Worm (Caenorhabditis elegans) whole organism, early embryonic: ENCODE results near the gene Y54G2A.13.

ENCODE experiments used
- F13C5.2 ChIP-seq: sonication (generic microtip); optimal IDR thresholded peaks from 2 replicates; lab custom pipeline; 2017; ENCODE audit warnings: mild to moderate bottlenecking, missing genetic modification characterization, inconsistent platforms, missing compliant biosample characterization
- aly-1 ChIP-seq: sonication (generic microtip); optimal IDR thresholded peaks from 2 replicates; lab custom pipeline; 2016; ENCODE audit warnings: missing genetic modification characterization, missing compliant biosample characterization
- ama-1 ChIP-seq: fragments of 150-350 bp; optimal IDR thresholded peaks from 2 replicates; lab custom pipeline; 2014
- ceh-13 ChIP-seq: fragments of 200-800 bp; sonication (Bioruptor generic); optimal IDR thresholded peaks from 2 replicates; lab custom pipeline; 2018; ENCODE audit warnings: mild to moderate bottlenecking, missing genetic modification characterization, missing compliant biosample characterization
- ceh-36 ChIP-seq: sonication (generic microtip); optimal IDR thresholded peaks from 2 replicates; lab custom pipeline; 2016; ENCODE audit warnings: missing genetic modification characterization, inconsistent platforms, missing compliant biosample characterization
- ets-7 ChIP-seq: sonication (generic microtip); optimal IDR thresholded peaks from 2 replicates; lab custom pipeline; 2016; ENCODE audit warnings: missing genotype, missing genetic modification characterization, missing compliant biosample characterization
- flt-1 ChIP-seq: fragments of 200-800 bp; sonication (Bioruptor generic); IDR thresholded peaks from 2 replicates; pipeline ENCODE4 v1.3.6; 2022; ENCODE audit warnings: missing genetic modification characterization, missing compliant biosample characterization
- hmbx-1 ChIP-seq: sonication (generic microtip); optimal IDR thresholded peaks from 2 replicates; lab custom pipeline; 2016; ENCODE audit warnings: mild to moderate bottlenecking, missing genetic modification characterization, missing compliant biosample characterization
- hnd-1 ChIP-seq: sonication (generic microtip); optimal IDR thresholded peaks from 2 replicates; lab custom pipeline; 2016; ENCODE audit warnings: missing genetic modification characterization, missing compliant biosample characterization
- pes-1 ChIP-seq: fragments of 200-800 bp; sonication (Bioruptor generic); IDR thresholded peaks from 2 replicates; pipeline ENCODE4 v1.3.6; 2022; ENCODE audit warnings: missing genetic modification reagents, missing genetic modification characterization, missing compliant biosample characterization
- scrt-1 ChIP-seq: fragments of 200-800 bp; sonication (Bioruptor generic); IDR thresholded peaks from 2 replicates; pipeline ENCODE4 v1.3.6; 2022; ENCODE audit warnings: missing genetic modification characterization, missing compliant biosample characterization
- sea-1 ChIP-seq: fragments of 200-800 bp; sonication (Bioruptor generic); conservative IDR thresholded peaks from 2 replicates; pipeline ENCODE4 v1.3.6; 2022; ENCODE audit warnings: missing genetic modification characterization, missing compliant biosample characterization
- tbx-11 ChIP-seq: fragments of 200-800 bp; sonication (Bioruptor generic); IDR thresholded peaks from 2 replicates; pipeline ENCODE4 v1.3.6; 2022; ENCODE audit warnings: missing genetic modification characterization, missing compliant biosample characterization
- tbx-37 ChIP-seq: fragments of 200-800 bp; sonication (Bioruptor generic); conservative IDR thresholded peaks from 2 replicates; pipeline ENCODE4 v1.3.6; 2022; ENCODE audit warnings: missing genetic modification reagents, missing genetic modification characterization, missing compliant biosample characterization
- tra-4 ChIP-seq: sonication (generic microtip); optimal IDR thresholded peaks from 2 replicates; lab custom pipeline; 2017; ENCODE audit warnings: missing genetic modification characterization, missing compliant biosample characterization

Y54G2A.13 gene

DNA sequence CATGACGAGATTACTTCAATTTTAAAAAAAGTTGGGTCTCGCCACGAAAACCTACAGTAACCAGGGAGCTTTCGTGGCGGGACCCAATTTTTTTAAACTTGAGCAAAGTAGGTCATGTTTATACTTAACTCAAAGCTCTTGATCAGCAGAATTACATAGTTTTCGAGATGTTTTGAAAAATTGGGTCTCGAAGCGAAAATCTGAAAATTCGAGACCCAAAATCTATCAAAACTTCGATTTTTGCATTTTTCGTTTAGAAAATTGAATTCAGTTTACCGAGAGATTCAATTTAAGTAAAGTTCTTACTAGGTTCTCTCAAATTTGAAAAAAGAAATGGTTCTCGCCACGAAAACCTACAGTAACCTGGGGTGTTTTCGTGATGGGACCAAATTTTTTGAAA, 49.5 kb downstream of the Y54G2A.13 start:
- TF ChIP-seq hnd-1 (tag; lab: Kevin White, UChicago) (no peak), sea-1 (GFP tag; lab: Robert Waterston, UW) (no peak), flt-1 (no peak), hmbx-1 (tag; lab: Kevin White, UChicago) (no peak), pes-1 (GFP tag; lab: Robert Waterston, UW) (no peak), aly-1 (tag; lab: Kevin White, UChicago) (no peak)

DNA sequence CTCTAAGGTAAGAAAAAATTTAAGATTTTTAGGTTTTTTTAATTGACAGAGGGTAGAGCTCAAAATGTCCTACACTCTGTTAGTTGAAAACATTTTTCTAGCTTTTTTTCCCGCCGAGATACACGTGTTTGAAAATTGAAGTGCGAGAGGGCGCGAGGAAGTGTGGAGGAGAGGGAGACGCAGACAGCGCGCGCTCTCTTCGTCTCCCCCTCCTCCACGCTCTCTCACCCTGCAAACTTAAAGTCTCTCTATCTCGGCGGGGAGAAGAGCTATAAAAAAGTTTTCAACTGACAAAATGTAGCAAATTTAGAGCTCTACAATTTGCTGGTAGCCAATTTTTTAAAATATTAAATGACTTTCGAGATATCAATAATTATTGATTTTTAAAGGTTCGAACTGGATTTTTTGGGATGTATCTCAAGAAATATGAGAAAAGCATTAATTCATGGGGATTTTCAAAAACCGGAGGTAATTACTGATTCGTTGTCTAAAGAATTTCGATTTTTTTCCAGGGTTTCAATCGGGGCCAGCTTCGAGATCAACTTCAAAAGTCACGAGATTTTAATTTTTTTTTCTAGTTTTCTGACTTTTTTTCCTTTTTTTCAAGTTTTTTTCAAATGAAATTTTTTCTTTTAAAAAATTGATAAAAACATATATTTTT, 54.4 kb downstream of the Y54G2A.13 start:
- no peak for TF ChIP-seq tbx-37 (GFP tag; lab: Robert Waterston, UW)
- no peak for TF ChIP-seq ceh-13 (GFP tag; lab: Kevin White, UChicago)
- no peak for TF ChIP-seq tra-4 (tag; lab: Kevin White, UChicago)
- TF ChIP-seq sea-1 (GFP tag; lab: Robert Waterston, UW): no peak
- no peak for TF ChIP-seq ama-1 (lab: Kevin White, UChicago)
- TF ChIP-seq ets-7: no peak
- no peak for TF ChIP-seq hmbx-1 (tag; lab: Kevin White, UChicago)
- TF ChIP-seq scrt-1 (GFP tag; lab: Robert Waterston, UW): no peak
- TF ChIP-seq pes-1 (GFP tag; lab: Robert Waterston, UW): no peak
- no peak for TF ChIP-seq ceh-36 (tag; lab: Kevin White, UChicago)
- TF ChIP-seq F13C5.2 (tag; lab: Kevin White, UChicago): no peak
- no peak for TF ChIP-seq hnd-1 (tag; lab: Kevin White, UChicago)
- TF ChIP-seq tbx-11 (GFP tag; lab: Robert Waterston, UW): no peak
- no peak for TF ChIP-seq flt-1
- no peak for TF ChIP-seq aly-1 (tag; lab: Kevin White, UChicago)
